Fruit fly (Drosophila melanogaster) whole organism, embryonic: ENCODE data around the gene Cln7.

Source experiments
- Ada2b ChIP-seq: fragments of 200-800 bp; sonication (Bioruptor generic); IDR thresholded peaks from 2 replicates; pipeline ENCODE4 v1.3.6; 2022; ENCODE audit warnings: missing biosample characterization, missing genetic modification characterization
- Adf1 ChIP-seq: fragments of 200-800 bp; sonication (Bioruptor generic); IDR thresholded peaks from 2 replicates; pipeline ENCODE4 v1.3.6; 2022; ENCODE audit warnings: missing biosample characterization, missing genetic modification characterization
- CG10565 ChIP-seq: fragments of 200-800 bp; sonication (Bioruptor generic); optimal IDR thresholded peaks from 3 replicates; lab custom pipeline; 2016; ENCODE audit warnings: missing biosample characterization, mild to moderate bottlenecking, missing genetic modification characterization
- CG11504 ChIP-seq: fragments of 200-800 bp; sonication (Bioruptor generic); optimal IDR thresholded peaks from 3 replicates; lab custom pipeline; 2019; ENCODE audit warnings: missing biosample characterization, mild to moderate bottlenecking, missing genetic modification characterization, moderate library complexity
- CG12659 ChIP-seq: fragments of 200-800 bp; sonication (Bioruptor generic); optimal IDR thresholded peaks from 3 replicates; lab custom pipeline; 2017; ENCODE audit warnings: mild to moderate bottlenecking, missing biosample characterization, missing genetic modification reagents, missing genetic modification characterization
- CG13775 ChIP-seq: fragments of 200-800 bp; sonication (Bioruptor generic); optimal IDR thresholded peaks from 3 replicates; lab custom pipeline; 2017; ENCODE audit warnings: missing biosample characterization, mild to moderate bottlenecking, missing genetic modification characterization
- CG15011 ChIP-seq: fragments of 200-800 bp; sonication (Bioruptor generic); optimal IDR thresholded peaks from 3 replicates; lab custom pipeline; 2018; ENCODE audit warnings: missing biosample characterization, mild to moderate bottlenecking, missing genetic modification characterization
- CG15073 ChIP-seq: fragments of 200-800 bp; sonication (Bioruptor generic); optimal IDR thresholded peaks from 2 replicates; lab custom pipeline; 2016; ENCODE audit warnings: missing biosample characterization, missing genetic modification characterization
- CG15479 ChIP-seq: fragments of 200-800 bp; sonication (Bioruptor generic); optimal IDR thresholded peaks from 3 replicates; lab custom pipeline; 2019; ENCODE audit warnings: missing biosample characterization, mild to moderate bottlenecking, missing genetic modification characterization, moderate library complexity
- CG17361 ChIP-seq: fragments of 200-800 bp; sonication (Bioruptor generic); IDR thresholded peaks from 3 replicates; pipeline ENCODE4 v1.3.6; 2022; ENCODE audit warnings: missing biosample characterization, missing genetic modification characterization
- CG17612 ChIP-seq: fragments of 200-800 bp; sonication (Bioruptor generic); IDR thresholded peaks from 2 replicates; pipeline ENCODE4 v1.3.6; 2022; ENCODE audit warnings: missing biosample characterization, missing genetic modification characterization
- CG30020 ChIP-seq: fragments of 200-800 bp; optimal IDR thresholded peaks from 2 replicates; lab custom pipeline; 2019; ENCODE audit warnings: missing biosample characterization, mild to moderate bottlenecking, missing genetic modification characterization, moderate library complexity
- CG4360 ChIP-seq: fragments of 200-800 bp; sonication (Bioruptor generic); IDR thresholded peaks from 2 replicates; pipeline ENCODE4 v1.3.6; 2022; ENCODE audit warnings: missing biosample characterization, missing genetic modification characterization
- CG43689 ChIP-seq: fragments of 200-800 bp; sonication (Bioruptor generic); IDR thresholded peaks from 2 replicates; pipeline ENCODE4 v1.3.6; 2022; ENCODE audit warnings: missing biosample characterization, missing genetic modification characterization
- CG4404 ChIP-seq: fragments of 200-800 bp; sonication (Bioruptor generic); IDR thresholded peaks from 2 replicates; pipeline ENCODE4 v1.3.6; 2022; ENCODE audit warnings: missing biosample characterization, missing genetic modification characterization
- CG5953 ChIP-seq: fragments of 200-800 bp; sonication (Bioruptor generic); IDR thresholded peaks from 2 replicates; pipeline ENCODE4 v1.3.6; 2022; ENCODE audit warnings: missing biosample characterization, missing genetic modification characterization
- CG6254 ChIP-seq: fragments of 200-800 bp; sonication (Bioruptor generic); optimal IDR thresholded peaks from 3 replicates; lab custom pipeline; 2017; ENCODE audit warnings: mild to moderate bottlenecking, missing biosample characterization, missing genetic modification reagents, missing genetic modification characterization
- CG6272 ChIP-seq: fragments of 200-800 bp; sonication (Bioruptor generic); IDR thresholded peaks from 2 replicates; pipeline ENCODE4 v1.3.6; 2022; ENCODE audit warnings: missing biosample characterization, missing genetic modification characterization
- CG7357 ChIP-seq: fragments of 200-800 bp; sonication (Bioruptor generic); IDR thresholded peaks from 3 replicates; pipeline ENCODE4 v1.3.6; 2022; ENCODE audit warnings: missing biosample characterization, missing genetic modification characterization
- CG7556 ChIP-seq: fragments of 200-800 bp; sonication (Bioruptor generic); optimal IDR thresholded peaks from 2 replicates; lab custom pipeline; 2017; ENCODE audit warnings: missing biosample characterization, mild to moderate bottlenecking, missing genetic modification characterization
- CG7963 ChIP-seq: fragments of 200-800 bp; sonication (Bioruptor generic); IDR thresholded peaks from 3 replicates; pipeline ENCODE4 v1.3.6; 2022; ENCODE audit warnings: missing biosample characterization, missing genetic modification characterization; ENCODE audit not compliant: partially characterized antibody
- CG8944 ChIP-seq: fragments of 200-800 bp; sonication (Bioruptor generic); optimal IDR thresholded peaks from 3 replicates; lab custom pipeline; 2016; ENCODE audit warnings: missing biosample characterization, missing genetic modification characterization
- CG9727 ChIP-seq: fragments of 200-800 bp; sonication (Bioruptor generic); optimal IDR thresholded peaks from 3 replicates; lab custom pipeline; 2017; ENCODE audit warnings: missing biosample characterization, mild to moderate bottlenecking, missing genetic modification characterization
- Dad ChIP-seq: fragments of 200-800 bp; sonication (Bioruptor generic); optimal IDR thresholded peaks from 3 replicates; lab custom pipeline; 2016; ENCODE audit warnings: missing biosample characterization, missing genetic modification characterization
- Drgx ChIP-seq: fragments of 200-800 bp; sonication (Bioruptor generic); IDR thresholded peaks from 2 replicates; pipeline ENCODE4 v1.3.6; 2022; ENCODE audit warnings: missing biosample characterization, missing genetic modification characterization
- E2f2 ChIP-seq: fragments of 200-800 bp; sonication (Bioruptor generic); IDR thresholded peaks from 2 replicates; pipeline ENCODE4 v1.3.6; 2022; ENCODE audit warnings: missing biosample characterization, missing genetic modification characterization
- Eip74EF ChIP-seq, 2 experiments: fragments of 200-800 bp in 1 of 2; fragments of >200 bp in 1 of 2; sonication (Bioruptor generic) in 1 of 2; optimal IDR thresholded peaks; 2 replicates each; lab custom pipeline; 2017 to 2019; ENCODE audit warnings: missing biosample characterization in 2 of 2, missing genetic modification characterization in 2 of 2, mild to moderate bottlenecking in 1 of 2, moderate library complexity in 1 of 2
- Fer2 ChIP-seq: fragments of 200-800 bp; sonication (Bioruptor generic); optimal IDR thresholded peaks from 2 replicates; lab custom pipeline; 2018; ENCODE audit warnings: missing biosample characterization, mild to moderate bottlenecking, missing genetic modification characterization, moderate library complexity
- Lim3 ChIP-seq: fragments of 200-800 bp; sonication (Bioruptor generic); IDR thresholded peaks from 2 replicates; pipeline ENCODE4 v1.3.6; 2022; ENCODE audit warnings: missing biosample characterization, missing genetic modification characterization
- Max ChIP-seq: fragments of 200-800 bp; sonication (Bioruptor generic); optimal IDR thresholded peaks from 2 replicates; lab custom pipeline; 2016; ENCODE audit warnings: missing biosample characterization, mild to moderate bottlenecking, missing genetic modification characterization
- Myb ChIP-seq: fragments of 200-800 bp; sonication (Bioruptor generic); optimal IDR thresholded peaks from 2 replicates; lab custom pipeline; 2016; ENCODE audit warnings: missing biosample characterization, missing genetic modification characterization
- Optix ChIP-seq: fragments of 200-800 bp; sonication (Bioruptor generic); IDR thresholded peaks from 3 replicates; pipeline ENCODE4 v1.3.6; 2022; ENCODE audit warnings: missing biosample characterization, missing genetic modification characterization
- ac ChIP-seq: fragments of 200-800 bp; sonication (Bioruptor generic); optimal IDR thresholded peaks from 3 replicates; lab custom pipeline; 2017; ENCODE audit warnings: missing biosample characterization, mild to moderate bottlenecking, missing genetic modification characterization
- ap ChIP-seq: fragments of 200-800 bp; sonication (Bioruptor generic); IDR thresholded peaks from 2 replicates; pipeline ENCODE4 v1.3.6; 2022; ENCODE audit warnings: missing biosample characterization, missing genetic modification characterization
- ara ChIP-seq: fragments of 200-800 bp; sonication (Bioruptor generic); IDR thresholded peaks from 2 replicates; pipeline ENCODE4 v1.3.6; 2022; ENCODE audit warnings: missing biosample characterization, missing genetic modification characterization
- corto ChIP-seq: fragments of 200-800 bp; sonication (Bioruptor generic); optimal IDR thresholded peaks from 2 replicates; lab custom pipeline; 2016; ENCODE audit warnings: missing biosample characterization, mild to moderate bottlenecking, missing genetic modification characterization, moderate library complexity
- crc ChIP-seq: fragments of 200-800 bp; sonication (Bioruptor generic); optimal IDR thresholded peaks from 2 replicates; lab custom pipeline; 2016; ENCODE audit warnings: missing biosample characterization, missing genetic modification characterization
- crol ChIP-seq: fragments of 200-800 bp; sonication (Bioruptor generic); IDR thresholded peaks from 2 replicates; pipeline ENCODE4 v1.3.6; 2022; ENCODE audit warnings: missing biosample characterization, missing genetic modification characterization
- crp ChIP-seq, 2 experiments: fragments of 200-800 bp; sonication (Bioruptor generic); optimal IDR thresholded peaks; 2 replicates in 1 of 2; 3 replicates in 1 of 2; lab custom pipeline; 2017; ENCODE audit warnings: missing biosample characterization in 2 of 2, missing genetic modification characterization in 2 of 2, mild to moderate bottlenecking in 1 of 2, moderate library complexity in 1 of 2
- dpn ChIP-seq, 2 experiments: fragments of 200-800 bp; sonication (Bioruptor generic); optimal IDR thresholded peaks; 3 replicates each; lab custom pipeline; 2016; ENCODE audit warnings: missing biosample characterization in 2 of 2, missing genetic modification characterization in 2 of 2
- kni ChIP-seq: fragments of 200-800 bp; sonication (Bioruptor generic); optimal IDR thresholded peaks from 3 replicates; lab custom pipeline; 2017; ENCODE audit warnings: mild to moderate bottlenecking, missing biosample characterization, missing genetic modification reagents, missing genetic modification characterization
- onecut ChIP-seq: fragments of 200-800 bp; sonication (Bioruptor generic); IDR thresholded peaks from 2 replicates; pipeline ENCODE4 v1.3.6; 2022; ENCODE audit warnings: missing biosample characterization, missing genetic modification characterization
- pfk ChIP-seq: fragments of 200-800 bp; sonication (Bioruptor generic); optimal IDR thresholded peaks from 2 replicates; lab custom pipeline; 2018; ENCODE audit warnings: missing biosample characterization, mild to moderate bottlenecking, missing genetic modification characterization, moderate library complexity
- repo ChIP-seq: fragments of 200-800 bp; sonication (Bioruptor generic); optimal IDR thresholded peaks from 2 replicates; lab custom pipeline; 2016; ENCODE audit warnings: missing biosample characterization, missing genetic modification characterization
- rib ChIP-seq: fragments of 200-800 bp; sonication (Bioruptor generic); IDR thresholded peaks from 2 replicates; pipeline ENCODE4 v1.3.6; 2022; ENCODE audit warnings: missing biosample characterization, missing genetic modification characterization
- sens-2 ChIP-seq: fragments of 200-800 bp; sonication (Bioruptor generic); IDR thresholded peaks from 2 replicates; pipeline ENCODE4 v1.3.6; 2022; ENCODE audit warnings: missing biosample characterization, missing genetic modification characterization
- sisA ChIP-seq: fragments of 200-800 bp; sonication (Bioruptor generic); IDR thresholded peaks from 2 replicates; pipeline ENCODE4 v1.3.6; 2022; ENCODE audit warnings: missing biosample characterization, missing genetic modification characterization
- tx ChIP-seq: fragments of 200-800 bp; sonication (Bioruptor generic); optimal IDR thresholded peaks from 2 replicates; lab custom pipeline; 2016; ENCODE audit warnings: missing biosample characterization, missing genetic modification characterization
- vvl ChIP-seq: fragments of 200-800 bp; sonication (Bioruptor generic); IDR thresholded peaks from 2 replicates; pipeline ENCODE4 v1.3.6; 2022; ENCODE audit warnings: missing biosample characterization, missing genetic modification characterization
- z ChIP-seq: fragments of 200-800 bp; sonication (Bioruptor generic); IDR thresholded peaks from 3 replicates; pipeline ENCODE4 v1.3.6; 2022; ENCODE audit warnings: missing biosample characterization, missing genetic modification characterization
- zen ChIP-seq: fragments of 200-800 bp; sonication (Bioruptor generic); optimal IDR thresholded peaks from 3 replicates; lab custom pipeline; 2018; ENCODE audit warnings: missing biosample characterization, mild to moderate bottlenecking, missing genetic modification characterization, moderate library complexity

Cln7 gene

dm6 chr3L:7359827-7360323 lies 14.9 kb upstream of the Cln7 start, which contains the start of gene pst:
TSS of gene pst (minus strand) at chr3L:7360263.
- TF ChIP-seq ap (GFP tag; lab: Robert Waterston, UW) (no peak), CG9727 (GFP tag; lab: Kevin White, UChicago) (peak; percentile 29), CG6272 (no peak), dpn (GFP tag; optimal IDR thresholded peaks at IDR 0.05; lab: Kevin White, UChicago) (no peak), Drgx (GFP tag; lab: Robert Waterston, UW) (no peak; the same call in 1 of the 2 replicates), Myb (no peak), CG13775 (GFP tag; lab: Kevin White, UChicago) (no peak), crc (GFP tag; lab: Kevin White, UChicago) (no peak), Max (GFP tag; lab: Kevin White, UChicago) (no peak), CG11504 (no peak), onecut (GFP tag; lab: Robert Waterston, UW) (peak; percentile 9; the same call in 1 of the 2 replicates), CG30020 (no peak), E2f2 (peak; percentile 52; the same call in 1 of the 2 replicates), repo (GFP tag; lab: Kevin White, UChicago) (no peak), CG6254 (GFP tag; lab: Kevin White, UChicago) (no peak), CG17612 (no peak), crol (no peak), CG10565 (GFP tag; lab: Kevin White, UChicago) (no peak), Lim3 (GFP tag; lab: Robert Waterston, UW) (no peak), corto (GFP tag; lab: Kevin White, UChicago) (no peak), Dad (GFP tag; lab: Kevin White, UChicago) (no peak), crp (GFP tag; optimal IDR thresholded peaks at IDR 0.05; lab: Kevin White, UChicago) (no peak), Fer2 (no peak), CG4404 (GFP tag; lab: Robert Waterston, UW) (no peak), rib (GFP tag; lab: Robert Waterston, UW) (peak; percentile 34), CG7963 (no peak), ara (GFP tag; lab: Robert Waterston, UW) (no peak), CG7357 (GFP tag; lab: Robert Waterston, UW) (no peak), z (GFP tag; lab: Robert Waterston, UW) (no peak), Optix (GFP tag; lab: Robert Waterston, UW) (no peak; the same call in 2 of the 3 replicates), CG43689 (GFP tag; lab: Robert Waterston, UW) (no peak), Ada2b (GFP tag; lab: Robert Waterston, UW) (peak; percentile 4; the same call in 1 of the 2 replicates), CG15479 (GFP tag; lab: Kevin White, UChicago) (no peak), CG12659 (no peak), tx (no peak), kni (GFP tag; lab: Kevin White, UChicago) (peak; percentile 23), sisA (GFP tag; lab: Robert Waterston, UW) (no peak), CG8944 (GFP tag; lab: Kevin White, UChicago) (no peak), CG15011 (no peak), CG5953 (GFP tag; lab: Robert Waterston, UW) (no peak; the same call in 1 of the 2 replicates), Eip74EF (GFP tag; optimal IDR thresholded peaks at IDR 0.05; lab: Kevin White, UChicago) (peak in 1 of 2 experiments; percentile 68), Adf1 (peak; percentile 24; the same call in 1 of the 2 replicates), zen (tag; lab: Kevin White, UChicago) (no peak), CG4360 (GFP tag; lab: Robert Waterston, UW) (no peak), CG17361 (GFP tag; lab: Robert Waterston, UW) (no peak), sens-2 (GFP tag; lab: Robert Waterston, UW) (peak; percentile 6; the same call in 1 of the 2 replicates), vvl (GFP tag; lab: Robert Waterston, UW) (no peak; the same call in 1 of the 2 replicates), CG7556 (GFP tag; lab: Kevin White, UChicago) (no peak), CG15073 (GFP tag; lab: Kevin White, UChicago) (no peak), ac (GFP tag; lab: Kevin White, UChicago) (no peak), pfk (GFP tag; lab: Kevin White, UChicago) (no peak)
